Worm (Caenorhabditis elegans) whole organism, L3 larva: ENCODE measurements around the gene B0462.4.

ENCODE experiments used
- aly-2 ChIP-seq: fragments of 150-350 bp; optimal IDR thresholded peaks from 2 replicates; lab custom pipeline; 2014; ENCODE audit warnings: missing biosample characterization, missing genetic modification characterization
- ama-1 ChIP-seq: fragments of 150-350 bp; optimal IDR thresholded peaks from 2 replicates; lab custom pipeline; 2018
- ceh-16 ChIP-seq: sonication (generic microtip); optimal IDR thresholded peaks from 2 replicates; lab custom pipeline; 2017; ENCODE audit warnings: missing biosample characterization, missing genetic modification characterization
- ceh-28 ChIP-seq: fragments of 150-350 bp; optimal IDR thresholded peaks from 2 replicates; lab custom pipeline; 2014; ENCODE audit warnings: missing biosample characterization, missing genetic modification reagents, missing genetic modification characterization
- ceh-9 ChIP-seq: sonication (generic microtip); optimal IDR thresholded peaks from 2 replicates; lab custom pipeline; 2018; ENCODE audit warnings: missing biosample characterization, missing genetic modification characterization
- daf-12 ChIP-seq: fragments of 150-350 bp; optimal IDR thresholded peaks from 2 replicates; lab custom pipeline; 2014; ENCODE audit warnings: missing biosample characterization, missing genetic modification reagents, missing genetic modification characterization
- egl-5 ChIP-seq: fragments of 150-350 bp; optimal IDR thresholded peaks from 2 replicates; lab custom pipeline; 2017; ENCODE audit warnings: missing biosample characterization, missing genetic modification reagents, missing genetic modification characterization, inconsistent platforms
- elt-2 ChIP-seq: sonication (generic microtip); optimal IDR thresholded peaks from 2 replicates; lab custom pipeline; 2016; ENCODE audit warnings: missing genetic modification reagents, mild to moderate bottlenecking, missing genetic modification characterization, missing compliant biosample characterization
- elt-3 ChIP-seq, 3 experiments: fragments of 150-350 bp in 1 of 3; sonication (generic microtip) in 2 of 3; optimal IDR thresholded peaks; 2 replicates in 2 of 3; 4 replicates in 1 of 3; lab custom pipeline; 2014 to 2017; ENCODE audit warnings: missing biosample characterization in 3 of 3, missing genetic modification characterization in 3 of 3
- eor-1 ChIP-seq, 2 experiments: fragments of 150-350 bp; optimal IDR thresholded peaks; 2 replicates each; lab custom pipeline; 2014 to 2018; ENCODE audit warnings: missing biosample characterization in 2 of 2, missing genetic modification characterization in 2 of 2
- fkh-10 ChIP-seq: sonication (generic microtip); optimal IDR thresholded peaks from 2 replicates; lab custom pipeline; 2017; ENCODE audit warnings: missing biosample characterization, missing genetic modification reagents, missing genetic modification characterization
- hmg-11 ChIP-seq: sonication (generic microtip); optimal IDR thresholded peaks from 2 replicates; lab custom pipeline; 2016; ENCODE audit warnings: missing genetic modification characterization, missing compliant biosample characterization
- jun-1 ChIP-seq: fragments of 150-350 bp; optimal IDR thresholded peaks from 2 replicates; lab custom pipeline; 2014; ENCODE audit warnings: missing biosample characterization, missing genetic modification reagents, missing genetic modification characterization
- lin-39 ChIP-seq: fragments of 150-350 bp; optimal IDR thresholded peaks from 2 replicates; lab custom pipeline; 2018; ENCODE audit warnings: missing biosample characterization, missing genetic modification reagents, missing genetic modification characterization
- lsy-12 ChIP-seq: sonication (generic microtip); optimal IDR thresholded peaks from 2 replicates; lab custom pipeline; 2016; ENCODE audit warnings: mild to moderate bottlenecking, missing genetic modification characterization, missing compliant biosample characterization
- mml-1 ChIP-seq: fragments of 150-350 bp; sonication (generic microtip); optimal IDR thresholded peaks from 3 replicates; lab custom pipeline; 2014; ENCODE audit warnings: missing biosample characterization, missing genetic modification characterization
- nhr-11 ChIP-seq: fragments of 150-350 bp; optimal IDR thresholded peaks from 2 replicates; lab custom pipeline; 2014; ENCODE audit warnings: missing biosample characterization, missing genetic modification characterization
- nhr-12 ChIP-seq: fragments of 150-350 bp; optimal IDR thresholded peaks from 2 replicates; lab custom pipeline; 2014; ENCODE audit warnings: missing biosample characterization, missing genetic modification characterization
- nhr-23 ChIP-seq: fragments of 150-350 bp; optimal IDR thresholded peaks from 2 replicates; lab custom pipeline; 2014; ENCODE audit warnings: missing biosample characterization, missing genetic modification reagents, missing genetic modification characterization
- nhr-237 ChIP-seq: fragments of 150-350 bp; optimal IDR thresholded peaks from 2 replicates; lab custom pipeline; 2014; ENCODE audit warnings: missing biosample characterization, missing genetic modification characterization
- nhr-25 ChIP-seq: sonication (generic microtip); optimal IDR thresholded peaks from 2 replicates; lab custom pipeline; 2017; ENCODE audit warnings: missing biosample characterization, missing genetic modification characterization
- nhr-28 ChIP-seq: fragments of 150-350 bp; optimal IDR thresholded peaks from 2 replicates; lab custom pipeline; 2014; ENCODE audit warnings: missing biosample characterization, missing genetic modification characterization
- nhr-43 ChIP-seq: sonication (generic microtip); optimal IDR thresholded peaks from 2 replicates; lab custom pipeline; 2016; ENCODE audit warnings: mild to moderate bottlenecking, missing genetic modification characterization, missing compliant biosample characterization; ENCODE audit not compliant: poor library complexity, severe bottlenecking
- nhr-67 ChIP-seq: fragments of 150-350 bp; optimal IDR thresholded peaks from 2 replicates; lab custom pipeline; 2014; ENCODE audit warnings: missing biosample characterization, missing genetic modification characterization
- nhr-76 ChIP-seq: fragments of 150-350 bp; sonication (generic microtip); optimal IDR thresholded peaks from 5 replicates; lab custom pipeline; 2014; ENCODE audit warnings: missing biosample characterization, missing genetic modification characterization
- pha-4 ChIP-seq: fragments of 150-350 bp; optimal IDR thresholded peaks from 2 replicates; lab custom pipeline; 2014; ENCODE audit warnings: missing biosample characterization, missing genetic modification reagents, missing genetic modification characterization
- pqm-1 ChIP-seq: fragments of 150-350 bp; optimal IDR thresholded peaks from 2 replicates; lab custom pipeline; 2017; ENCODE audit warnings: missing biosample characterization, missing genetic modification characterization, inconsistent platforms
- sea-2 ChIP-seq: fragments of 150-350 bp; sonication (generic microtip); optimal IDR thresholded peaks from 4 replicates; lab custom pipeline; 2014; ENCODE audit warnings: missing biosample characterization, missing genetic modification reagents, missing genetic modification characterization
- tbx-2 ChIP-seq: sonication (generic microtip); optimal IDR thresholded peaks from 2 replicates; lab custom pipeline; 2016; ENCODE audit warnings: mild to moderate bottlenecking, missing genetic modification characterization, missing compliant biosample characterization
- unc-39 ChIP-seq: sonication (generic microtip); optimal IDR thresholded peaks from 4 replicates; lab custom pipeline; 2017; ENCODE audit warnings: missing biosample characterization, missing genetic modification characterization
- unc-62 ChIP-seq: fragments of 150-350 bp; sonication (generic microtip); optimal IDR thresholded peaks from 4 replicates; lab custom pipeline; 2014; ENCODE audit warnings: missing biosample characterization, missing genetic modification reagents, missing genetic modification characterization
- ztf-11 ChIP-seq: fragments of 150-350 bp; optimal IDR thresholded peaks from 2 replicates; lab custom pipeline; 2014; ENCODE audit warnings: missing biosample characterization, missing genetic modification characterization
- ztf-4 ChIP-seq: fragments of 150-350 bp; optimal IDR thresholded peaks from 2 replicates; lab custom pipeline; 2014; ENCODE audit warnings: missing biosample characterization, missing genetic modification characterization

The B0462.4 gene

ce11 chrV:18371028-18371427 is 40.0 kb upstream of the B0462.4 start:
- TF ChIP-seq nhr-43 (no peak), daf-12 (tag; lab: Kevin White, UChicago) (no peak), lsy-12 (tag; lab: Kevin White, UChicago) (no peak), pha-4 (tag; lab: Kevin White, UChicago) (no peak)
- TF ChIP-seq, all 47 proteins: peak for 0

DNA sequence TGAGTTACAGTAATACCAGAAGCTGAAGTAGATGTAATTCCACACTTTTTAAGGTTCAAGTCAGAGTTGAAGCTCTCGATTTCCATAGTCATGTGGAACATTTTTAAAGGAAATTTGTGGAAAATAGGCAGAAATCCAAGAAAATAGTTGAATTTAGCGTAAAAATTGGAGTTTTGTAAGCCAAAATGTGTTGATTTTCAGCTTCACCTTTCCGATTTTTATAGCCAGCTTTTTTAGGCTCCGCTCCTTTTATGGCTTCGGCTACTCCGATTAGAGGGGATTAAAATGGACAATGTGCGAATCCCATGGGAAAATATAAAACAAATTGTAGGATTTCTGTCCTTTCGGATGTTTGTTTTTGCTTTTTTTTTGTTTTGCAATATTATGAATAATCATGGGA is 37.3 kb upstream of the B0462.4 start, which contains the start of gene C08E8.6:
C08E8.6 (minus strand) TSS at position 101 of the 400 bp plus-strand sequence.
- TF ChIP-seq unc-39 (tag; lab: Kevin White, UChicago) (no peak), nhr-11 (tag; lab: Kevin White, UChicago) (no peak), nhr-25 (tag; lab: Kevin White, UChicago) (no peak), tbx-2 (tag; lab: Kevin White, UChicago) (no peak), nhr-67 (no peak), eor-1 (tag; optimal IDR thresholded peaks at IDR 0.05; lab: Kevin White, UChicago) (no peak), nhr-28 (tag; lab: Kevin White, UChicago) (no peak), egl-5 (no peak), lin-39 (tag; lab: Kevin White, UChicago) (no peak), ceh-9 (tag; lab: Kevin White, UChicago) (no peak), jun-1 (tag; lab: Kevin White, UChicago) (no peak), pqm-1 (no peak), ceh-28 (tag; lab: Kevin White, UChicago) (no peak), ama-1 (lab: Kevin White, UChicago) (no peak)

- TF ChIP-seq fkh-10 (GFP tag; lab: Kevin White, UChicago) (no peak), unc-62 (GFP tag; lab: Kevin White, UChicago) (no peak), sea-2 (GFP tag; lab: Kevin White, UChicago) (no peak), ceh-9 (tag; lab: Kevin White, UChicago) (no peak), elt-2 (tag; lab: Kevin White, UChicago) (no peak), nhr-23 (tag; lab: Kevin White, UChicago) (no peak), aly-2 (tag; lab: Kevin White, UChicago) (no peak), nhr-76 (tag; lab: Kevin White, UChicago) (no peak), nhr-67 (no peak), nhr-11 (tag; lab: Kevin White, UChicago) (no peak), ceh-28 (tag; lab: Kevin White, UChicago) (no peak)
Measured at ce11 chrV:18364558-18364957, 33.6 kb upstream of the B0462.4 start, which contains the start of gene C08E8.9. Gene C08E8.9 (plus strand): TSS chrV:18364858.

ce11 chrV:18362402-18362801 is 31.4 kb upstream of the B0462.4 start, which contains the start of gene C08E8.1:
Gene C08E8.1 (minus strand): TSS chrV:18362502.
- TF ChIP-seq fkh-10 (GFP tag; lab: Kevin White, UChicago), result no peak
- no peak for TF ChIP-seq ztf-11 (tag; lab: Kevin White, UChicago)
- TF ChIP-seq ztf-4 (tag; lab: Kevin White, UChicago), result no peak

DNA sequence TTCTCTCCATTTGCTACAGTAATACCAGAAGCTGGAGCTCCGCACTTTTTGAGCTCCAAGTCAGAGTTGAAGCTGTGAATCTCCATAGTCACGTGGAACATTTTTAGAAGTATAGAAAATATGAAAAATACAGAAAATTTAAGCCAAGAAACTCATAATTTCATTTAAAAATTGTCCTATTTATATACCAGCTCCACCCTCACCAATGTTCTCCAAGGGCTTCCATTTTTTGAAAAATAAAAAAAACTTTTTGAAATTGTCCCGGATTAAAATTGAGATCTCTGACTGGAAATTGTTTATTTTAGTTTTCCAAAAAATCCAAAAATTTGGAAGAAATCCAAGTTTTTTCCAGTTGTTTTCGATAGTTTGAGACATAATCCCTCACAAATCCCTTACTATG is 28.9 kb upstream of the B0462.4 start, which contains the start of gene C08E8.5:
C08E8.5 (minus strand) TSS at position 101 of the 400 bp plus-strand sequence.
- no peak for TF ChIP-seq hmg-11 (tag; lab: Kevin White, UChicago)
- TF ChIP-seq nhr-28 (tag; lab: Kevin White, UChicago), result no peak
- no peak for TF ChIP-seq unc-39 (tag; lab: Kevin White, UChicago)
- TF ChIP-seq mml-1 (tag; lab: Kevin White, UChicago), result no peak
- TF ChIP-seq lin-39 (tag; lab: Kevin White, UChicago), result no peak
- no peak for TF ChIP-seq ceh-28 (tag; lab: Kevin White, UChicago)
- no peak for TF ChIP-seq nhr-237 (tag; lab: Kevin White, UChicago)
- no peak for TF ChIP-seq nhr-12 (tag; lab: Kevin White, UChicago)
- no peak for TF ChIP-seq ztf-4 (tag; lab: Kevin White, UChicago)
- TF ChIP-seq ceh-16, result no peak

DNA sequence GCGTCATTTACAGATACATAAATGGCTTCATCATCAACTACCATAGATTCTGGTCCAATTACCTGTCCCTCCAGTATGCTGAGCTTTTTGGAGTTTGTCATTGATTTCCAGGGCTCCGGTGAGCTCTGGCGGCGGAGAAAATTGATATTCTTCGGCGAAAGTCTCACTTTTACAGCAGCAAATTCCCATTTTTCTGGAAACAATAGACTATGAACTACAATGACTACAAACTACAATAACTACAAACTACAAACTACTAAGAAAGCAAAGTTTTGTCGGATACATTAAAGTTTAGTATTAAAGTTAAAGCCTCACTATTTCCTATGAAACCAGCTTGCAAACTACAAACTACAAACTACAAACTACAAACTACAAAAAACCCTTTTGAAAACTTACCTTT is 24.8 kb upstream of the B0462.4 start, which contains the start of gene C08E8.2:
C08E8.2 (minus strand) TSS at position 101 of the 400 bp plus-strand sequence.
- TF ChIP-seq elt-3 (tag; optimal IDR thresholded peaks at IDR 0.05; lab: Kevin White, UChicago), result no peak
